Fruit fly (Drosophila melanogaster): ENCODE results near the gene CG32085.

CG32085 gene

DNA sequence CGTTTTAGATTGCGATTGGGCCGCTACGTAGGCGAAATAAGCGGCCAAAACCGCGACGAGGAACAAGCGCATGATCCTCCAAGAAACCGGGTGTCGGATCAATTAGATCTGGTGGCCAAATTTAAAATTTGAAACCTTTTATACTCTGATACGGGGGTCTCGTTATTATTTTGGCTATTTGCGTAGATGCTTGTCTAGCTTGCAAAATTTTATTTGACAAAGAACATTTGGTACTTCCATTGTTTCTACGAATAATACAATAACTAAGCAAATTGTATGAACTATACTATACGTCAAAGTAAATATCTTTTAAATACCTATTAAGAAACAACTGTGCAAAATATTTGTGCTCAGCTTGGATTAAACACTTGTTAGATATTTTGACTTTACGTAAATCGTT lies 60.1 kb downstream of the CG32085 start, which contains the start of gene Muc68Ca:
Muc68Ca (minus strand) TSS at position 101 of the 400 bp plus-strand sequence.
- TF ChIP-seq Pif1A (GFP tag; optimal IDR thresholded peaks at IDR 0.05) (no peak), Ets98B (GFP tag; IDR thresholded peaks at IDR 0.05) (no peak), CG8301 (tag; optimal IDR thresholded peaks at IDR 0.05) (no peak), CG34367 (tag; optimal IDR thresholded peaks at IDR 0.05) (no peak), CG4496 (GFP tag; IDR thresholded peaks at IDR 0.05) (no peak), rn (GFP tag; IDR thresholded peaks at IDR 0.05) (no peak), CG32121 (GFP tag; IDR thresholded peaks at IDR 0.05) (no peak), CG8159 (tag; optimal IDR thresholded peaks at IDR 0.05) (no peak), CG10348 (GFP tag; IDR thresholded peaks at IDR 0.05) (no peak), D1 (tag; optimal IDR thresholded peaks at IDR 0.05) (no peak), gl (tag; optimal IDR thresholded peaks at IDR 0.05) (no peak), CG9948 (tag; optimal IDR thresholded peaks at IDR 0.05) (no peak), CG13204 (GFP tag; optimal IDR thresholded peaks at IDR 0.05) (no peak), CG14655 (GFP tag; optimal IDR thresholded peaks at IDR 0.05) (no peak), CG12605 (GFP tag; IDR thresholded peaks at IDR 0.05) (no peak), EcR (GFP tag; optimal IDR thresholded peaks at IDR 0.05) (no peak), CG17806 (tag; optimal IDR thresholded peaks at IDR 0.05) (no peak), Snoo (tag; optimal IDR thresholded peaks at IDR 0.05) (no peak)

DNA sequence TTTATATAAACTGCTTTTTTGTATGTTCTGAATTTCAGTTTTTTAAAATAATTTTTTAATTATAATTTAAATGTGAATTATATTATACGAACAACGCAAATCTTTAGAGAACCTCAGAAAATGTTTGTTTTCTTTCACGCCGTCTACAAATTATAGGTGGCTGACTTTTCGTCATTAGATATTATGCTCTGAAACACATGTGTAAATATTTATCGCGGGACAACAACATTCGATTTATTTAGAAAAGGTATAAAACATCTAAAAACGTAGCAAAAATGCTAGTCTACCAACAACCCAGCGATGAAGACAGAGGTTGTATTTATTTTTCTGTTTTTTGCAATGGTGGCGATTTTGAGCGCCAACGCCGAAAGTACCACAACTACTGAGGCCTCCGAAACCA lies 70.3 kb downstream of the CG32085 start, which contains the start of gene CG42832:
CG42832 (plus strand) TSS at position 301 of the 400 bp plus-strand sequence.
- TF ChIP-seq CG8159 (tag; optimal IDR thresholded peaks at IDR 0.05) (no peak), CG10348 (GFP tag; IDR thresholded peaks at IDR 0.05) (no peak), CG14655 (GFP tag; optimal IDR thresholded peaks at IDR 0.05) (no peak), CG12605 (GFP tag; IDR thresholded peaks at IDR 0.05) (no peak), CG13204 (GFP tag; optimal IDR thresholded peaks at IDR 0.05) (no peak), fd96Ca (GFP tag; IDR thresholded peaks at IDR 0.05) (no peak), rn (GFP tag; IDR thresholded peaks at IDR 0.05) (no peak), CG32121 (GFP tag; IDR thresholded peaks at IDR 0.05) (no peak), Ets98B (GFP tag; IDR thresholded peaks at IDR 0.05) (no peak), CG34367 (tag; optimal IDR thresholded peaks at IDR 0.05) (no peak), CG8301 (tag; optimal IDR thresholded peaks at IDR 0.05) (no peak), CG9948 (tag; optimal IDR thresholded peaks at IDR 0.05) (no peak), gl (tag; optimal IDR thresholded peaks at IDR 0.05) (no peak), CG15710 (tag; optimal IDR thresholded peaks at IDR 0.05) (no peak), Snoo (tag; optimal IDR thresholded peaks at IDR 0.05) (no peak), EcR (GFP tag; optimal IDR thresholded peaks at IDR 0.05) (no peak), Pif1B (GFP tag; optimal IDR thresholded peaks at IDR 0.05) (no peak)

DNA sequence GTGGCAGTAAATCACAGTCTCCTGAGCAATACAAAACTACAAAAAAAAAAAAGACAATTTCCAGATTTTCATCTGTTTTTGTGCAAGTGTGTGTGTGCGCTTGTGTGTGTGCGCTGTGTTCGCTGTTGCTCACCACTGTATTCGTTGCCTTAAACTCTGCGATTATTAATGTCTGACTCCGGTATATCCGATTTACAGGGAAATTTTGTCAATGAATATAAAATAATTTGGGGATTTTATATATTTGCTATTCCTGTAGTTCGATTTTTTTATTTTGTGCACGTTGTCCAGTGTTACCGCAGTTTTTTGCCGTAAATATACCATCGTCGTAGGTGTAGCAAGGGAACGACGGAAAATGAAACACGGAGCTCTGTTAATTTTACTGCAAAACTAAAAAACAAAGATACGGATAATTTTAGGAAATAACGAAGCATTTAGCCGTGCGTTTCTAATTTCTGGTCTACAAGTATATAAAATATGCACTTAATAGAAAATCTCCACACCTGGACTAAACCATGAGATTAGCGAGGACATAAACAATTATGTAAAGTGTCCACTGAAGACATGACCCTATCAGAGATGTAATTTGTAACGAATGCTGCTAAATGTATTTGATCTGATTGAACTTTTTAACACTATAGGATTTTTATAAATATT lies 70.9 kb downstream of the CG32085 start, which contains the start of gene Duba:
Duba (minus strand) TSS at position 313 of the 657 bp plus-strand sequence.
- no peak for TF ChIP-seq gl (tag; optimal IDR thresholded peaks at IDR 0.05)
- TF ChIP-seq Snoo (tag; optimal IDR thresholded peaks at IDR 0.05), result no peak
- TF ChIP-seq CG15710 (tag; optimal IDR thresholded peaks at IDR 0.05), result peak; percentile 9
- TF ChIP-seq D1 (tag; optimal IDR thresholded peaks at IDR 0.05), result peak; percentile 18

DNA sequence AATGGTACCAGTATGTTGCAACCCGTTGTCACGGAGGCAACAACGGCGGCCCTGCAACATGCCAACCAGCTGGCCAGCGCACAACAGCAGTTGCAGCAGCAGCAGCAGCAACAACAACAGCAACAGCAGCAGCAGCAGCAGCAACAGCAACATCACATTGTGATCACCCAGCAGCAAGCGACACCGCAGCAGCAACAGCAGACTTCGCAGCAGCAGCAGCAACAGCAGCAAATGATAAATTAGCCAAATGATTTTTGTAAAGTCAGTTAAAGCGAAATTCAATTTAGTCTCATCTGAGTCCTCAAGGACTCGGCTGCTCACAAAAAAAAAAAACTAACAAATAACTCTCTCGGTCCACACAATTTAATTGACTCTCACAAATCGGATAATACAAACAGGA lies 75.9 kb downstream of the CG32085 start:
- TF ChIP-seq CG13204 (GFP tag; optimal IDR thresholded peaks at IDR 0.05) (no peak), Pif1A (GFP tag; optimal IDR thresholded peaks at IDR 0.05) (no peak), CG8159 (tag; optimal IDR thresholded peaks at IDR 0.05) (no peak)

DNA sequence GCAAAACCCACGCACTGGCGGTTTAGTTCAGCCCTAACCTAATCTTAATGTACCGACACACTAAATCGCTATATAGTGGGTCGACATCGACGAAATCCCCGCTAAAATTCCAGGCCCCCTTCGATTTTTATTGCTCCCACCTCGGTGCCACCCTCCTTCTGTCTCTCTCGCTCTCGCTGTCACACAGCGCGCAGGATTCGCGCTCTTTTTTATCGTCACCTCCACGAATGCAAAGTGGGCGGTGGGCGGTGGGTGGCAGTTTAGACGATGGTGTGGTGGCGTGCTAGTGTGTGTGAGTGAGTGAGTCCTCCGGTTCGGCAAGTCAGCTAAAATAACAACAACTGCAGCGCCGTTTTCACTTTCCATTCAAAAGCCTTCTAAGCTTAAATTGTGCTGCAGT lies 78.1 kb downstream of the CG32085 start:
- TF ChIP-seq CG12605 (GFP tag; IDR thresholded peaks at IDR 0.05) (no peak), CG10348 (GFP tag; IDR thresholded peaks at IDR 0.05) (no peak), CG15710 (tag; optimal IDR thresholded peaks at IDR 0.05) (no peak), D1 (tag; optimal IDR thresholded peaks at IDR 0.05) (no peak), CG34367 (tag; optimal IDR thresholded peaks at IDR 0.05) (no peak), Snoo (tag; optimal IDR thresholded peaks at IDR 0.05) (no peak), CG32121 (GFP tag; IDR thresholded peaks at IDR 0.05) (no peak), Pif1B (GFP tag; optimal IDR thresholded peaks at IDR 0.05) (no peak), rn (GFP tag; IDR thresholded peaks at IDR 0.05) (no peak), CG13204 (GFP tag; optimal IDR thresholded peaks at IDR 0.05) (no peak), Ets98B (GFP tag; IDR thresholded peaks at IDR 0.05) (no peak), fd96Ca (GFP tag; IDR thresholded peaks at IDR 0.05) (no peak)

DNA sequence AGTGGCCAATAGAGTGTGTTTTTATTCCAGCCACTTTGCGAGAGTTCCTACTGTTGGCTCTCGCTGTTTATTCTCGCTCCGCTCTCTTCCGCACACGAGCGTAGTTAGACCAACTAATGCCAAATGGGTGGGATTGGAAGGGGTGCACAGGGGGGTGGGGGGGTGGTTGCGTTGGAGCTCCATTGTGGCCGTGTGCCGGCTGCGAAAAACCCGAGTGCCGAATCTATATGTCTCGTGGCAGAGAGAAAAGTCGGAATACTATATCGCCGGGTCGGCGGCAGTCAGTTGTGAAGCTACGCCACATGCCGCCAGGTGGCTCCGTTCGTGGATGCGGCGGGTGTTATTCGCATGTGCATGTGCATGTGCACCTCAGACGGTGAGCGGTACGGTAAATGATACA lies 79.0 kb downstream of the CG32085 start:
- TF ChIP-seq rn (GFP tag; IDR thresholded peaks at IDR 0.05) (no peak), EcR (GFP tag; optimal IDR thresholded peaks at IDR 0.05) (no peak), Ets98B (GFP tag; IDR thresholded peaks at IDR 0.05) (0 out of 2 replicates have a peak, but pooled peaks have one; percentile 8), fd96Ca (GFP tag; IDR thresholded peaks at IDR 0.05) (0 out of 3 replicates have a peak, but pooled peaks have one; percentile 16), CG4496 (GFP tag; IDR thresholded peaks at IDR 0.05) (peak; percentile 44; the same call in 1 of the 3 replicates), CG34367 (tag; optimal IDR thresholded peaks at IDR 0.05) (no peak), Pif1B (GFP tag; optimal IDR thresholded peaks at IDR 0.05) (no peak), CG15710 (tag; optimal IDR thresholded peaks at IDR 0.05) (no peak), CG32121 (GFP tag; IDR thresholded peaks at IDR 0.05) (peak; percentile 28; the same call in 1 of the 2 replicates)

Data from whole organism, pupa.